Fruit fly (Drosophila melanogaster): ENCODE data around the gene CG6833.

DNA sequence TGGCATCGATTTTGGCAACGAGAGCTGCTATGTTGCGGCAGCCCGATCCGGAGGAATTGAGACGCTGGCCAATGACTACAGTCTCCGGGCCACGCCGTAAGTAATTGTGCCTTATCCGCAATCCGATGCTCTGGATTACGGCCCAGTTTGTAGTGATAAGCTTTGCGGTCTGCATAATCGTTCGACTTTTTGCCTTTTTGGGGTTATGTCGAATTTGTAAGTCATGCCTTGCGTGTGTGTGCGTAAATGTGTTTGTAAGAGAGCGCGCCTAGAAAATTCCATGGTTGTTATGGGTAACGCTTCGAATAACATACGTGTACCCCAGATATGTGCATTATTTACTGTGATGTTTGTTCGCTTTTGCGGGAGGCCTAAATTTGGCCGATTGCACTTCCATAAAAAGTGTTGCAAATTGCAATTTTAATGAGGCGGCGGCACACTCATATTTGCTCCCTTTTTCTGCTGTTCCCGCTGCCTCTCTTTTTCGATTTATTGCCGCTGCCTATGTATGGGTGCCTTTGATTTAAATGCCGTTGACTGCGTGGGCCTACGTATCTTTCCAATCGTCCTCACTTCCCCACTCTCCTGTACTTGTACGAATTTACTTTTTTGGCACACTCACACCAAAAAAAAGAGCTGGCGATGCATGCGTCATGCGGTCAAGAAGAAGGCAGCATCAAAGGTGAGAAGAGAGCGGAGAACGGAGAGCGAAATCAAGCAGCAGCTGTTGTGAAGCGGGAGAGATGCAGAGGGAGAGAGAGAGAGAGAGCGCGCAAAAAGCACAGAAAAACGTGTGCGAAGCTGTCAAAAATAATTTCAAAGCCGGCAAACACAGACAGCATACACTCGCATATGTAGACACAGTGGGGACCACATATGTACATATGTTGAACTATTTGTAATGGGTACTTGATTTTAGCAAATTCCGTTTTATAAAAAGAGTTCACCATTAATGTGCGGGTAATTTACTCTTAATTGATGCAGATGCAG, 13.1 kb upstream of the CG6833 start:
- no peak for TF ChIP-seq Ets96B (tag; optimal IDR thresholded peaks at IDR 0.05)
- no peak for TF ChIP-seq cyc (GFP tag; optimal IDR thresholded peaks at IDR 0.05)
